Worm (Caenorhabditis elegans): ENCODE results near the gene C08F11.1.

Gene C08F11.1

DNA sequence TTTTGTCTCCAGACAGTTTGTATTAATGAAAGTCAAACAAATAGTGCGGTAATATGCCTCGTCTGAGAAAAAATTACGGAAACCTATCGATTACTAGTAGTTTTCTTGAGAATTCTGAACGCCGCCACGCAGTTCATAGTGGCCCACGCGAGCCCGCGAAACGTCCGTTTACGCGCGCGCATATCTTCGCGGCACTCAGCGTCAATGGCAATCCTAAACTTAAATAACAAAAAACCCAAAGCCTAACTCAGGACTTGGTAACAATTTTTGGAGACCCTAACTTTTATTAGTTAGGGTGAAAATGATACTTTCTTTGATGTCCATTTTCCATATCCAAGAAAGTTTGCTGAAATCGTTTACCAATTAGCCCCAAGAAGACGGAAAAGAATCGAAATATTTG lies 22.2 kb upstream of the C08F11.1 start:
- no peak for TF ChIP-seq zip-8 (tag; optimal IDR thresholded peaks at IDR 0.05)
- TF ChIP-seq mls-2 (tag; optimal IDR thresholded peaks at IDR 0.05) = no peak
- TF ChIP-seq sem-2 (GFP tag; optimal IDR thresholded peaks at IDR 0.05) = no peak
- TF ChIP-seq nhr-76 (tag; optimal IDR thresholded peaks at IDR 0.05) = no peak
- no peak for TF ChIP-seq sptf-1 (tag; optimal IDR thresholded peaks at IDR 0.05)
- no peak for TF ChIP-seq drap-1 (GFP tag; optimal IDR thresholded peaks at IDR 0.05)
- no peak for TF ChIP-seq hlh-1 (tag; optimal IDR thresholded peaks at IDR 0.05)
- no peak for TF ChIP-seq elt-3 (tag; optimal IDR thresholded peaks at IDR 0.05)
- no peak for TF ChIP-seq ceh-39 (tag; optimal IDR thresholded peaks at IDR 0.05)
- no peak for TF ChIP-seq M03D4.4 (tag; optimal IDR thresholded peaks at IDR 0.05)

DNA sequence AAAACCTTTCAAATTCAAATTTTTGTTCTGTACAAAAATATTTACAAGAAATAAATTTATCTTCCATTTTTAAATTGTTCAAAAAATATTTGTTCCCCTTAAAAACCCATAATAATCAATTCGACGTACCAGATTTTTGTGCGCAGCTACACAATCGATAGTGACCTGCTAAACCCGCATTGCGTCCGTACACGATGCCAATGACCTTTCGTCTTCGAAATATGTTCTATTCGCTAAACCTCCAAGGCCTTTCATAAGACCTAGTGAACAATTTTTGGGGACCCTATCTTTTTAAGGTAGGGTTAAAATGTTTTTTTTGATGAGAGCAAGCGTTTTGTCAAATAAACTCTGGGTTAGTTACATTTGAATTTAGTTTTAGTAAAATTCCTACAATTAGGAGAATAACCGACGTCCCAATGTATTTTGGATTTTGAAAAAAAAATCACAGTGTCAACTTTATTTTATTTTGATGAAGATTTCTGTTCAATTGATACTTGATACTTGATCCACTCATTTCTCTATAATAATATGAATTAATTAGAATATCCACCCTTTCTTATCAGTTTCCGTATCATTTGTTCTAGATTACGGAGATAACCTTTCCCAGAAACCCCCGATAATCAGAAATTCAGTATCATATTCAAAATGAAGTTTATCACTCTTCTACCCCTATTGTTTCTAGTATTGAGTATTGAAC lies 21.5 kb upstream of the C08F11.1 start, which contains the start of gene Y45F10B.59:
Y45F10B.59 (plus strand) TSS at position 647 of the 697 bp plus-strand sequence.
- TF ChIP-seq ceh-43 (GFP tag; optimal IDR thresholded peaks at IDR 0.05) (no peak), nhr-12 (tag; optimal IDR thresholded peaks at IDR 0.05) (no peak), cnd-1 (tag; optimal IDR thresholded peaks at IDR 0.05) (no peak), drap-1 (GFP tag; optimal IDR thresholded peaks at IDR 0.05) (no peak), tbx-8 (GFP tag; optimal IDR thresholded peaks at IDR 0.05) (no peak), lin-32 (GFP tag; optimal IDR thresholded peaks at IDR 0.05) (no peak), M03D4.4 (tag; optimal IDR thresholded peaks at IDR 0.05) (no peak), zip-8 (tag; optimal IDR thresholded peaks at IDR 0.05) (no peak), nhr-76 (tag; optimal IDR thresholded peaks at IDR 0.05) (no peak), sptf-1 (tag; optimal IDR thresholded peaks at IDR 0.05) (no peak), nhr-237 (tag; optimal IDR thresholded peaks at IDR 0.05) (no peak), nhr-2 (tag; optimal IDR thresholded peaks at IDR 0.05) (no peak), lin-13 (tag; optimal IDR thresholded peaks at IDR 0.05) (no peak), elt-3 (tag; optimal IDR thresholded peaks at IDR 0.05) (no peak)

ce11 chrIV:13609755-13610154 lies 13.9 kb upstream of the C08F11.1 start, which contains the start of gene C08F11.13:
C08F11.13 (minus strand) TSS chrIV:13609892.
- no peak for TF ChIP-seq nhr-237 (tag; optimal IDR thresholded peaks at IDR 0.05)
- TF ChIP-seq ceh-39 (tag; optimal IDR thresholded peaks at IDR 0.05) = no peak
- TF ChIP-seq ceh-83 (GFP tag; optimal IDR thresholded peaks at IDR 0.05) = no peak
- TF ChIP-seq M03D4.4 (tag; optimal IDR thresholded peaks at IDR 0.05) = no peak
- TF ChIP-seq unc-62 (GFP tag; optimal IDR thresholded peaks at IDR 0.05) = no peak
- no peak for TF ChIP-seq unc-39 (tag; optimal IDR thresholded peaks at IDR 0.05)
- TF ChIP-seq drap-1 (GFP tag; optimal IDR thresholded peaks at IDR 0.05) = no peak
- no peak for TF ChIP-seq snpc-4 (tag; optimal IDR thresholded peaks at IDR 0.05)
- no peak for TF ChIP-seq pha-4 (tag; optimal IDR thresholded peaks at IDR 0.05)
- no peak for TF ChIP-seq lin-32 (GFP tag; optimal IDR thresholded peaks at IDR 0.05)
- no peak for TF ChIP-seq nhr-12 (tag; optimal IDR thresholded peaks at IDR 0.05)
- no peak for TF ChIP-seq mab-5 (tag; optimal IDR thresholded peaks at IDR 0.05)
- TF ChIP-seq lin-13 (tag; optimal IDR thresholded peaks at IDR 0.05) = no peak
- TF ChIP-seq ceh-43 (GFP tag; optimal IDR thresholded peaks at IDR 0.05) = no peak
- no peak for TF ChIP-seq elt-1 (tag; optimal IDR thresholded peaks at IDR 0.05; ENCODE audit: borderline replicate concordance, insufficient read depth)
- TF ChIP-seq ces-1 (GFP tag; optimal IDR thresholded peaks at IDR 0.05) = no peak
- no peak for TF ChIP-seq sem-2 (GFP tag; optimal IDR thresholded peaks at IDR 0.05)

ce11 chrIV:13619203-13619602 lies 4.4 kb upstream of the C08F11.1 start, which contains the start of gene C08F11.3:
C08F11.3 (plus strand) TSS chrIV:13619503.
- TF ChIP-seq hlh-1 (tag; optimal IDR thresholded peaks at IDR 0.05) (no peak), sptf-1 (tag; optimal IDR thresholded peaks at IDR 0.05) (no peak), lsy-2 (tag; optimal IDR thresholded peaks at IDR 0.05) (no peak), tbx-8 (GFP tag; optimal IDR thresholded peaks at IDR 0.05) (no peak), zip-8 (tag; optimal IDR thresholded peaks at IDR 0.05) (no peak), cnd-1 (tag; optimal IDR thresholded peaks at IDR 0.05) (no peak), mls-2 (tag; optimal IDR thresholded peaks at IDR 0.05) (no peak), M03D4.4 (tag; optimal IDR thresholded peaks at IDR 0.05) (no peak), nhr-28 (tag; optimal IDR thresholded peaks at IDR 0.05) (no peak), mab-5 (tag; optimal IDR thresholded peaks at IDR 0.05) (no peak), blmp-1 (tag; optimal IDR thresholded peaks at IDR 0.05) (no peak)

ce11 chrIV:13626469-13626868 lies 2.8 kb downstream of the C08F11.1 start, which contains the start of gene sru-21:
sru-21 (plus strand) TSS chrIV:13626769.
- TF ChIP-seq drap-1 (GFP tag; optimal IDR thresholded peaks at IDR 0.05) (no peak), nhr-2 (tag; optimal IDR thresholded peaks at IDR 0.05) (no peak), tbx-8 (GFP tag; optimal IDR thresholded peaks at IDR 0.05) (no peak), ceh-83 (GFP tag; optimal IDR thresholded peaks at IDR 0.05) (no peak), nhr-76 (tag; optimal IDR thresholded peaks at IDR 0.05) (no peak), zip-8 (tag; optimal IDR thresholded peaks at IDR 0.05) (no peak), hlh-1 (tag; optimal IDR thresholded peaks at IDR 0.05) (no peak), unc-39 (tag; optimal IDR thresholded peaks at IDR 0.05) (no peak), lin-32 (GFP tag; optimal IDR thresholded peaks at IDR 0.05) (no peak), elt-1 (tag; optimal IDR thresholded peaks at IDR 0.05; ENCODE audit: borderline replicate concordance, insufficient read depth) (no peak), nhr-237 (tag; optimal IDR thresholded peaks at IDR 0.05) (no peak), pha-4 (tag; optimal IDR thresholded peaks at IDR 0.05) (no peak)

All from whole organism, mixed stage, embryonic.